Fruit fly (Drosophila melanogaster): ENCODE measurements around the gene Socs36E.

Socs36E gene

DNA sequence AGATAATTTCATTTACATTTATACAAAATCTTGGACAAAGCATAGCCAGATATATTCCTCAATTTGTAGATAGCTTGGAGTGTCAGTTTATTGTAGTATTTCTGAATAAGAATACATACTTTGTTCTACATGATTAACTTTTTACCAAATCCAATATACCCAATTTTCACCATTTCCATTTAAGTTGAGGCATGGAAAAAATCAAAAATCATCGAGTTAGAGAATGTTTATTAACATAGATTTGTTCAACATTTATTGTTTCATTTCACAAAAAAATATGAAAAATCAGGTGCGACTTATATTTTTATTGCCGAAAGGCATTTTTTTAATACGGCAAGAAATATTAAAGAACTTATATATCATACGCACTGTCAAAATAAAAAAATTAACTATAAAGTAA, 26.6 kb downstream of the Socs36E start, which contains the start of gene Grl36b:
Grl36b (minus strand) TSS at position 101 of the 400 bp plus-strand sequence.
- TF ChIP-seq cnc (optimal IDR thresholded peaks at IDR 0.05), result no peak
- TF ChIP-seq CG7045 (GFP tag; optimal IDR thresholded peaks at IDR 0.05), result no peak
- TF ChIP-seq Mnt (GFP tag; optimal IDR thresholded peaks at IDR 0.05), result no peak
- TF ChIP-seq tj (GFP tag; optimal IDR thresholded peaks at IDR 0.05), result no peak
- no peak for TF ChIP-seq CG33017 (tag; optimal IDR thresholded peaks at IDR 0.05)
- TF ChIP-seq pad (GFP tag; optimal IDR thresholded peaks at IDR 0.05), result no peak

DNA sequence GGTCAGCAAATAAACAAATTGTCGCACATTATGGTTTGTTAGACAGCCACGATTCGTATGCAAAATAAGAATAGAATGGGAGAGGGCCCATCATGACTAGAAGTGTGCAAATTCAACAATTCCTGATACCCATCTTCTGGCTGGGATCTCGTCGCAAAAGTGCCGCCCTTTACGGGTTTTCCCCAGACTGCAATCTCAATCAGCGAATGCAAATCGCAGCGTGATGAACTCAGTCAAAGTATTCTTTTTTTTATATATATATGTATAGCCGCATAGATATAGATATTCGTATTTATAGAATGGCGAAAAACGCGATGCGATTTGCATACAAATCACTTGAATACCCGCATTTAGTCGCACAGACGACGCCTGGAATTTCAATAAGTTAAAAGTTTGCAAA, 29.3 kb downstream of the Socs36E start:
- TF ChIP-seq CG11617 (GFP tag; optimal IDR thresholded peaks at IDR 0.05) (no peak), kay (GFP tag; ENCODE audit: borderline replicate concordance) (peak; percentile 76), CG7101 (tag; optimal IDR thresholded peaks at IDR 0.05) (no peak), Mnt (GFP tag; optimal IDR thresholded peaks at IDR 0.05) (no peak), Hr96 (GFP tag; optimal IDR thresholded peaks at IDR 0.05) (no peak), CG33017 (tag; optimal IDR thresholded peaks at IDR 0.05) (no peak), CG5204 (GFP tag; optimal IDR thresholded peaks at IDR 0.05) (no peak), cic (GFP tag; optimal IDR thresholded peaks at IDR 0.05) (no peak)

DNA sequence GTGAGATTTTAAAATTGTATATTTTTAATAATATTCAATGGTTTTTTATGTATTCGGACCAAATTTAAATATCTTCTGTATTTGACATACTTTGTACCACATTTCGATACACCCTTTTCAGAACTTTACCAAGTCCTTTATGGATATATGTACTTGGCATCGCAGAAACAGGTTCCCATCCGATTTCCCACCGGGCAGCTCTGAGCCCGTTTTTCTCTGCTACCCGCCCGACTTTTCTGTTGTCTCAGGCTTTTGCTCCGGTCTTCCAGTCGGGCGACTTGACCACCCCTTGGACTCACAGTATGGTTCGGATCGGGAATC, 30.0 kb downstream of the Socs36E start:
- TF ChIP-seq CG7101 (tag; optimal IDR thresholded peaks at IDR 0.05) (no peak), CG11617 (GFP tag; optimal IDR thresholded peaks at IDR 0.05) (no peak), Clk (GFP tag; optimal IDR thresholded peaks at IDR 0.05) (no peak), CG33017 (tag; optimal IDR thresholded peaks at IDR 0.05) (no peak), CG7045 (GFP tag; optimal IDR thresholded peaks at IDR 0.05) (no peak), CG5204 (GFP tag; optimal IDR thresholded peaks at IDR 0.05) (no peak), Mnt (GFP tag; optimal IDR thresholded peaks at IDR 0.05) (no peak), toe (GFP tag; optimal IDR thresholded peaks at IDR 0.05) (no peak), CG1620 (GFP tag; optimal IDR thresholded peaks at IDR 0.05) (no peak), kay (GFP tag; ENCODE audit: borderline replicate concordance) (no peak), ovo (GFP tag; optimal IDR thresholded peaks at IDR 0.05) (no peak), tj (GFP tag; optimal IDR thresholded peaks at IDR 0.05) (no peak), Hr96 (GFP tag; optimal IDR thresholded peaks at IDR 0.05) (no peak), Crg-1 (GFP tag; optimal IDR thresholded peaks at IDR 0.05) (no peak)

DNA sequence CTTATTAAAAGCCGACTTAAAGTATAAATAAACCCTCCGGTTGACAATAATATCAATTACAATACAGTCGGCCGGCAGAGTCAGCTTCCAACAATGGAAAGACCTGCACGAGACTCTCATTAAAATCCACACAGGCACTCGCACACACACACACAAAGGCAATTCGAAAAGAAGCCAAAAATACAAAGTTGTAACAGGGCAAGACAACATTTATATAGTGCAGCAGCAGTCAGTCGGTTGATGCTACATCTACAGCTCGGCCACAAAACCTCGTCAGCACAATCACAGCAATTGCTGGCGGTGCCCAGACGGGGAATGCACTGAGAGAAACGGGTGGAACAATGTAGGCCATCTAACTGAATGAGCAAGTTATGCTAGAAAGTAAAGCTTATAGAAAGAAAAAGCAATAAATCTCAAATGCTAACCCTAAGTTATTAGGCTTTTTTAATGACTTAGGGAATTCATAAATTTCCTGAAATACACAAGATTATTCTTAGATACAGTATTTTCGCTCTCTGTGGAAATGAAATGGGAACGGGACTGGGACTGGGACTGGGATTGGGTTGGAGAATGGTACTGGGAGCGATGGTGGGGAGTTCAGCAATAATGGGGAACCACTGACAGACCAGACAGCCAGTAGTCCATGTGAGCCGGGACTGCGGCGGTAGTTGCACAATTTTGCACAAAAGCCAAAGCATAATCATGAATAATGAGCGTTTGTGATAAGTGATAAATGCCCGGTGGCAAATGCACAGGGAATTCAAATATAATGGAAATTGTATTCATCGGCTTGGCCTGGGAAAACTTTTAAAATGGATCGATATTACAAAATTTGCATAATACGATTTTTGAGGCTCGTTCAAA, 30.6 kb downstream of the Socs36E start:
- TF ChIP-seq ovo (GFP tag; optimal IDR thresholded peaks at IDR 0.05) (no peak), toe (GFP tag; optimal IDR thresholded peaks at IDR 0.05) (peak; percentile 36), cnc (optimal IDR thresholded peaks at IDR 0.05) (no peak), kay (GFP tag; ENCODE audit: borderline replicate concordance) (no peak), CG12768 (GFP tag; optimal IDR thresholded peaks at IDR 0.05) (peak; percentile 46), pad (GFP tag; optimal IDR thresholded peaks at IDR 0.05) (peak; percentile 58), Clk (GFP tag; optimal IDR thresholded peaks at IDR 0.05) (no peak), CG1620 (GFP tag; optimal IDR thresholded peaks at IDR 0.05) (no peak), CG7045 (GFP tag; optimal IDR thresholded peaks at IDR 0.05) (peak; percentile 55), CG5204 (GFP tag; optimal IDR thresholded peaks at IDR 0.05) (peak; percentile 39), bab1 (GFP tag; optimal IDR thresholded peaks at IDR 0.05) (peak; percentile 24), Mnt (GFP tag; optimal IDR thresholded peaks at IDR 0.05) (no peak), CG14711 (tag; optimal IDR thresholded peaks at IDR 0.05) (peak; percentile 37), CG11617 (GFP tag; optimal IDR thresholded peaks at IDR 0.05) (peak; percentile 54), tj (GFP tag; optimal IDR thresholded peaks at IDR 0.05) (peak; percentile 91), Hr96 (GFP tag; optimal IDR thresholded peaks at IDR 0.05) (peak; percentile 67), cic (GFP tag; optimal IDR thresholded peaks at IDR 0.05) (no peak), Crg-1 (GFP tag; optimal IDR thresholded peaks at IDR 0.05) (no peak), CG33017 (tag; optimal IDR thresholded peaks at IDR 0.05) (no peak), CG7101 (tag; optimal IDR thresholded peaks at IDR 0.05) (peak; percentile 42)

dm6 chr2L:18119643-18120042, 32.6 kb downstream of the Socs36E start, which contains the start of gene CG5758:
Gene CG5758, plus strand, starts transcription at chr2L:18119995.
- TF ChIP-seq Crg-1 (GFP tag; optimal IDR thresholded peaks at IDR 0.05), result no peak
- TF ChIP-seq cic (GFP tag; optimal IDR thresholded peaks at IDR 0.05), result no peak
- TF ChIP-seq toe (GFP tag; optimal IDR thresholded peaks at IDR 0.05), result no peak
- peak; percentile 95 for TF ChIP-seq CG14711 (tag; optimal IDR thresholded peaks at IDR 0.05)
- TF ChIP-seq bab1 (GFP tag; optimal IDR thresholded peaks at IDR 0.05), result peak; percentile 61
- peak; percentile 33 for TF ChIP-seq CG11617 (GFP tag; optimal IDR thresholded peaks at IDR 0.05)
- no peak for TF ChIP-seq Clk (GFP tag; optimal IDR thresholded peaks at IDR 0.05)
- TF ChIP-seq CG12768 (GFP tag; optimal IDR thresholded peaks at IDR 0.05), result no peak
- no peak for TF ChIP-seq Hr96 (GFP tag; optimal IDR thresholded peaks at IDR 0.05)
- TF ChIP-seq pad (GFP tag; optimal IDR thresholded peaks at IDR 0.05), result no peak
- no peak for TF ChIP-seq Mnt (GFP tag; optimal IDR thresholded peaks at IDR 0.05)
- TF ChIP-seq tj (GFP tag; optimal IDR thresholded peaks at IDR 0.05), result peak; percentile 6
- TF ChIP-seq ovo (GFP tag; optimal IDR thresholded peaks at IDR 0.05), result no peak
- no peak for TF ChIP-seq CG7045 (GFP tag; optimal IDR thresholded peaks at IDR 0.05)
- TF ChIP-seq CG33017 (tag; optimal IDR thresholded peaks at IDR 0.05), result peak; percentile 29
- TF ChIP-seq cnc (optimal IDR thresholded peaks at IDR 0.05), result no peak
- peak; percentile 23 for TF ChIP-seq CG5204 (GFP tag; optimal IDR thresholded peaks at IDR 0.05)
- no peak for TF ChIP-seq kay (GFP tag; ENCODE audit: borderline replicate concordance)
- peak; percentile 24 for TF ChIP-seq CG1620 (GFP tag; optimal IDR thresholded peaks at IDR 0.05)
- peak; percentile 40 for TF ChIP-seq CG7101 (tag; optimal IDR thresholded peaks at IDR 0.05)

dm6 chr2L:18115104-18115503, 37.1 kb downstream of the Socs36E start:
- TF ChIP-seq tj (GFP tag; optimal IDR thresholded peaks at IDR 0.05), result no peak
- TF ChIP-seq Hr96 (GFP tag; optimal IDR thresholded peaks at IDR 0.05), result no peak
- no peak for TF ChIP-seq CG12768 (GFP tag; optimal IDR thresholded peaks at IDR 0.05)
- peak; percentile 45 for TF ChIP-seq kay (GFP tag; ENCODE audit: borderline replicate concordance)
- TF ChIP-seq cic (GFP tag; optimal IDR thresholded peaks at IDR 0.05), result peak; percentile 23
- no peak for TF ChIP-seq Mnt (GFP tag; optimal IDR thresholded peaks at IDR 0.05)
- no peak for TF ChIP-seq Clk (GFP tag; optimal IDR thresholded peaks at IDR 0.05)

All from whole organism, adult.